Worm (Caenorhabditis elegans) whole organism, mixed stage, embryonic: ENCODE measurements around the gene vha-5.

Experiments
- blmp-1 ChIP-seq: fragments of 150-350 bp; optimal IDR thresholded peaks from 2 replicates; lab custom pipeline; 2014; ENCODE audit warnings: missing biosample characterization, missing genetic modification characterization
- ces-1 ChIP-seq: fragments of 150-350 bp; optimal IDR thresholded peaks from 2 replicates; lab custom pipeline; 2014; ENCODE audit warnings: missing biosample characterization, missing genetic modification reagents, missing genetic modification characterization
- pha-4 ChIP-seq: fragments of 150-350 bp; optimal IDR thresholded peaks from 2 replicates; lab custom pipeline; 2018; ENCODE audit warnings: missing biosample characterization, missing genetic modification reagents, missing genetic modification characterization
- sptf-1 ChIP-seq: sonication (generic microtip); optimal IDR thresholded peaks from 2 replicates; lab custom pipeline; 2017; ENCODE audit warnings: mild to moderate bottlenecking, missing genetic modification characterization, moderate library complexity, missing compliant biosample characterization
- tbx-8 ChIP-seq: fragments of 200-800 bp; sonication (Bioruptor generic); optimal IDR thresholded peaks from 2 replicates; lab custom pipeline; 2018; ENCODE audit warnings: mild to moderate bottlenecking, missing genetic modification characterization, moderate library complexity, missing compliant biosample characterization
- unc-62 ChIP-seq: fragments of 150-350 bp; optimal IDR thresholded peaks from 2 replicates; lab custom pipeline; 2014; ENCODE audit warnings: missing biosample characterization, missing genetic modification reagents, missing genetic modification characterization
- ztf-11 ChIP-seq: fragments of 150-350 bp; optimal IDR thresholded peaks from 2 replicates; lab custom pipeline; 2014; ENCODE audit warnings: missing biosample characterization, missing genetic modification characterization

DNA sequence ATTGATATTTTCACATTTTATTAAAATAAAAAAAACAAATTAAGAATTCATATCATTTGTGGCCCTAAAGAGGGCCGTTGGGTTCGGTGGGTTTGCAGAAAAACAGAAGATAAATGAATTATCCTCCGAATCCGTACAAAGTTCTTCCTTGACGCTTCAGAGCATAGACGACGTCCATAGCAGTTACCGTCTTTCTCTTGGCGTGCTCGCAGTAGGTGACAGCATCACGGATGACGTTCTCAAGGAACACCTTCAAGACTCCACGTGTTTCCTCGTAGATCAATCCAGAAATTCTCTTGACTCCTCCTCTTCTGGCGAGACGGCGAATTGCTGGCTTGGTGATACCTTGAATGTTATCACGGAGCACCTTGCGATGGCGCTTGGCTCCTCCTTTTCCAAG is 29.8 kb downstream of the vha-5 start:
- TF ChIP-seq ztf-11 (tag; lab: Kevin White, UChicago) (no peak), sptf-1 (no peak), tbx-8 (GFP tag; lab: Kevin White, UChicago) (no peak), blmp-1 (tag; lab: Kevin White, UChicago) (no peak), pha-4 (tag; lab: Kevin White, UChicago) (no peak), ces-1 (GFP tag; lab: Kevin White, UChicago) (no peak), unc-62 (GFP tag; lab: Kevin White, UChicago) (no peak)
